Worm (Caenorhabditis elegans): ENCODE results near the gene znf-207.
A peak's percentile ranks its signal among the peaks of the same experiment; 100 is the strongest.

DNA sequence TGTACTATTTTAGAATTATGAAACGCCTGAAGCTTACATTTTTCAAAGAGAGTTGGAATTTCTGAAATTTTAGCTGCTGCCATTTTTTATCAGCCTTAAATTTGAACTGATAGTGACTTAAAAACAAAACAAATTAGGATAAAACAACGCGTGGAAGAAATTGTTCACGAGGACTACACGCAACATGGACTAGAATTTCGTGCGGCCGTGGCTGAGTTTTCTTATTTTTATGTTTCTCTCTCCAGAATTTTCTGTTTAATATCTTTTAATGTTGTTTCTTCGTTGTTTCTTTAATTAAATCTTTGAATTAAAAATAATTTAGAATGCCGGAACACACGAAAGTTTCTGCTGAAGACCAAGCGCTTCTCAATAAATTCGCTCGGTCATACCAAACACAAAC is 4.1 kb downstream of the znf-207 start, which contains the start of the genes B0035.3, B0035.22 and pfd-4:
- no peak for TF ChIP-seq nfya-1 (tag; optimal IDR thresholded peaks at IDR 0.05)
- no peak for TF ChIP-seq pha-4 (tag; optimal IDR thresholded peaks at IDR 0.05)
- TF ChIP-seq sox-4 (tag; optimal IDR thresholded peaks at IDR 0.05) = no peak
- TF ChIP-seq ceh-6 (GFP tag; optimal IDR thresholded peaks at IDR 0.05) = no peak
- peak; percentile 84 for TF ChIP-seq tbx-2 (tag; optimal IDR thresholded peaks at IDR 0.05)
- TF ChIP-seq ama-1 (optimal IDR thresholded peaks at IDR 0.05) = no peak
- no peak for TF ChIP-seq nhr-11 (tag; optimal IDR thresholded peaks at IDR 0.05)
- TF ChIP-seq pha-2 (tag; optimal IDR thresholded peaks at IDR 0.05) = no peak
- TF ChIP-seq unc-55 (GFP tag; optimal IDR thresholded peaks at IDR 0.05) = no peak
- TF ChIP-seq hlh-30 (tag; optimal IDR thresholded peaks at IDR 0.05; ENCODE audit: insufficient read depth) = no peak
- no peak for TF ChIP-seq lin-11 (tag; optimal IDR thresholded peaks at IDR 0.05)
- no peak for TF ChIP-seq hlh-15 (tag; optimal IDR thresholded peaks at IDR 0.05)
